Fruit fly (Drosophila melanogaster): Measurements from ENCODE around the gene CG2021.

CG2021 gene

DNA sequence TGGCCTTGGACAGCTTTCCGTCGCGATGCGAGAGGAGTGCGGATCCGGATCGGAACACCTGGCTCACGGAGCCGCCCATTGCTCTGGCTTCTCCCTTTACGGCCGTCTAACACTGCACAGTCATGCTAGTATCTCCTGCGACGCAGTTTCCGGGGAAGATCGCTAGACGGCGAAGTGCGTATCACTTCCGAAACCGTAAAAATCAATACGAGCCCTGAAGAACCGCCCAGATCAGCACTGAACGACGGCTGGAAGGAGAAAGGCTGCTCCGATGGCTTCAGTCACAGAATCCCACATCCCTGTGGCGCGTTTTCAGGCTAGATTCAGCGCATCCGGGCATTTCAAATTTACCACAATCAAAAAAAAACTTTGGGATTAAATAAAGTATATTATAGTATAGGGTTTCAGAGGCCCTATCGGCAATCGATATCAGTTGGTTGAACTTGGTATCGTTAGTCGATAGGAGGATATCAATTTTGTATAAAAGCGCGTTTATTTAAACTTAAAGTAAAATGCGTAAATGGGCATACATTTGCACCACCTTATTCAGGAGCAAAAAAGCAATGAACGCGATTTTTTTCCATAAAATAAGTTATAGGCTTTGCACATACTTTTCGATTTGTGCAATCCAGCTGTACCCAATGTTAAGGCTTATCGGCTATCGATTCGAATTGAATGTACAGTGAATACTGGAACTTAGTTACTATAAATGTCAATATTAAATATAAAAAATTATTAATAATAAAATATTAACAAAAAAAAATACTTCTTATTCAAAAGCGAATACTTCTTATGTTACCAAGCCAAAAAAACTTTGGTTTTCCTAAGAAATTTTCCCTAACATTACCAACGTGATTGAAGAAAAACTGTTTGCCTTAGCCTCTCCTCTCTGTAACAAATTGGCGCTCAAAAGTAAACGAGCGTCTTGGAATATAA, 2.2 kb downstream of the CG2021 start, which contains the start of the genes CG13933 and PolD2 (continued):
- TF ChIP-seq CG10631 (GFP tag; optimal IDR thresholded peaks at IDR 0.05) (peak; percentile 97), CG6854 (GFP tag; optimal IDR thresholded peaks at IDR 0.05) (no peak), CG6163 (GFP tag; IDR thresholded peaks at IDR 0.05) (peak; percentile 100), CG6808 (GFP tag; optimal IDR thresholded peaks at IDR 0.05) (no peak), acj6 (GFP tag; optimal IDR thresholded peaks at IDR 0.05) (peak; percentile 99), fkh (GFP tag; optimal IDR thresholded peaks at IDR 0.05) (no peak), CG16779 (tag; optimal IDR thresholded peaks at IDR 0.05) (peak; percentile 89), salr (GFP tag; optimal IDR thresholded peaks at IDR 0.05) (peak in 1 of 2 experiments; percentile 93), fd85E (GFP tag; optimal IDR thresholded peaks at IDR 0.05) (peak; percentile 55), CG3919 (GFP tag; optimal IDR thresholded peaks at IDR 0.05) (no peak), CG7368 (GFP tag; optimal IDR thresholded peaks at IDR 0.05) (no peak), Gug (GFP tag; IDR thresholded peaks at IDR 0.05) (peak; percentile 84), CG8632 (GFP tag; optimal IDR thresholded peaks at IDR 0.05) (peak; percentile 99), cyc (GFP tag; optimal IDR thresholded peaks at IDR 0.05) (peak; percentile 83), CG3032 (tag; optimal IDR thresholded peaks at IDR 0.05) (peak; percentile 92), CG8119 (GFP tag; IDR thresholded peaks at IDR 0.05) (peak; percentile 99), Hr39 (GFP tag; optimal IDR thresholded peaks at IDR 0.05) (peak; percentile 93), Eip75B (GFP tag; optimal IDR thresholded peaks at IDR 0.05) (no peak), esn (GFP tag; optimal IDR thresholded peaks at IDR 0.05) (peak; percentile 96), dac (GFP tag; optimal IDR thresholded peaks at IDR 0.05) (no peak), CG1621 (tag; optimal IDR thresholded peaks at IDR 0.05) (no peak), Ets96B (tag; optimal IDR thresholded peaks at IDR 0.05) (peak; percentile 89), Sox14 (GFP tag; optimal IDR thresholded peaks at IDR 0.05) (peak; percentile 94), OdsH (GFP tag; optimal IDR thresholded peaks at IDR 0.05) (peak; percentile 99), CG34406 (GFP tag; optimal IDR thresholded peaks at IDR 0.05) (peak; percentile 99), spab (GFP tag; optimal IDR thresholded peaks at IDR 0.05) (no peak), CG8319 (GFP tag; optimal IDR thresholded peaks at IDR 0.05) (peak; percentile 60), CG6792 (GFP tag; optimal IDR thresholded peaks at IDR 0.05) (peak; percentile 93), Lpt (GFP tag; optimal IDR thresholded peaks at IDR 0.05) (peak; percentile 96), net (GFP tag; optimal IDR thresholded peaks at IDR 0.05) (no peak), fd59A (GFP tag; optimal IDR thresholded peaks at IDR 0.05) (peak; percentile 87), eg (GFP tag; IDR thresholded peaks at IDR 0.05) (peak; percentile 98), Eip78C (GFP tag) (peak; percentile 99), CG15336 (GFP tag; IDR thresholded peaks at IDR 0.05) (peak; percentile 99), topi (GFP tag; optimal IDR thresholded peaks at IDR 0.05) (peak; percentile 90), CG6276 (GFP tag; optimal IDR thresholded peaks at IDR 0.05) (no peak), svp (GFP tag) (peak; percentile 97)

DNA sequence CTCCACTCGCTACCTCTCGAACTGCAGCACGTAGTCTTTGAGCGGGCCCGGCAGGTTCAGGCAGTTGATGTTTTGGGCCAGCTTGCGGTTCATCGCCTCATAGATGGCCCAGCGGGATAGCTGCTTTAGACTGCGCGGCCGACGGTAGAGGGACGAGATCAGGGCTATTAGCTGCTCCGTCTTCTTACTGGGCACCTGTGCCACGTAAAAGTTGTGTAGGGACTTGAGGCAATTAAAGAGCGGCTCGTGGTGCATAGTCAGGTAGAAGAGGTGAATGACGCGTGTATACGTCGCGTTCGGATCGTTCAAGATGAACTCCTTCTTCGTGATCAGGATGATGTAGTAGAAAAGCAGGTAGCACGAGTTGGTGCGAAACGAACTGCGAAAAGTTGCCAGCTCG, 4.6 kb downstream of the CG2021 start:
- TF ChIP-seq ss (GFP tag; optimal IDR thresholded peaks at IDR 0.05) (no peak), vri (GFP tag; optimal IDR thresholded peaks at IDR 0.05) (no peak), CG10631 (GFP tag; optimal IDR thresholded peaks at IDR 0.05) (no peak), CG16779 (tag; optimal IDR thresholded peaks at IDR 0.05) (no peak), CG8632 (GFP tag; optimal IDR thresholded peaks at IDR 0.05) (no peak), CG32006 (GFP tag; optimal IDR thresholded peaks at IDR 0.05) (no peak), salr (GFP tag; optimal IDR thresholded peaks at IDR 0.05) (no peak), Sox14 (GFP tag; optimal IDR thresholded peaks at IDR 0.05) (no peak), Eip75B (GFP tag; optimal IDR thresholded peaks at IDR 0.05) (no peak)

Data from whole organism, prepupa.